Fruit fly (Drosophila melanogaster): ENCODE results near the gene CG43055.
A peak's percentile ranks its signal among the peaks of the same experiment; 100 is the strongest.

CG43055 gene

dm6 chr2L:4433608-4434007, 22.7 kb downstream of the CG43055 start, which contains the start of the genes CG34177 and CG34178:
Gene CG34177, plus strand, starts transcription at chr2L:4433908.
Gene CG34178, plus strand, starts transcription at chr2L:4433908.
- TF ChIP-seq CG17801 (GFP tag; optimal IDR thresholded peaks at IDR 0.05; ENCODE audit: partially characterized antibody), result no peak

- TF ChIP-seq CG17801 (GFP tag; optimal IDR thresholded peaks at IDR 0.05; ENCODE audit: partially characterized antibody), result no peak
Observed at dm6 chr2L:4437487-4437886, 26.5 kb downstream of the CG43055 start, which contains the start of gene CG43056. Gene CG43056, plus strand, starts transcription at chr2L:4437787.

- no peak for TF ChIP-seq CG17801 (GFP tag; optimal IDR thresholded peaks at IDR 0.05; ENCODE audit: partially characterized antibody)
Observed at dm6 chr2L:4440881-4441737, 30.2 kb downstream of the CG43055 start, which contains the start of gene CG15431. Gene CG15431, minus strand, starts transcription at chr2L:4441282.

dm6 chr2L:4442010-4442587, 31.1 kb downstream of the CG43055 start, which contains the start of the genes Sfp24F and CG15432:
Gene Sfp24F, minus strand, starts transcription at chr2L:4442060.
Gene CG15432, plus strand, starts transcription at chr2L:4442320.
- TF ChIP-seq CG17801 (GFP tag; optimal IDR thresholded peaks at IDR 0.05; ENCODE audit: partially characterized antibody), result peak; percentile 14

- peak; percentile 3 for TF ChIP-seq CG17801 (GFP tag; optimal IDR thresholded peaks at IDR 0.05; ENCODE audit: partially characterized antibody)
Observed at dm6 chr2L:4444457-4444856, 33.5 kb downstream of the CG43055 start, which contains the start of the genes morgue and Elp3. Gene morgue, minus strand, starts transcription at chr2L:4444680. Gene Elp3, plus strand, starts transcription at chr2L:4444732.

- peak; percentile 89 for TF ChIP-seq CG17801 (GFP tag; optimal IDR thresholded peaks at IDR 0.05; ENCODE audit: partially characterized antibody)
Observed at dm6 chr2L:4448582-4449016, 37.6 kb downstream of the CG43055 start, which contains the start of gene MFS18. Gene MFS18, minus strand, starts transcription at chr2L:4448635.

- no peak for TF ChIP-seq CG17801 (GFP tag; optimal IDR thresholded peaks at IDR 0.05; ENCODE audit: partially characterized antibody)
Observed at dm6 chr2L:4452798-4453197, 41.8 kb downstream of the CG43055 start, which contains the start of gene CG15439. Gene CG15439, minus strand, starts transcription at chr2L:4453038.

dm6 chr2L:4454009-4454689, 43.2 kb downstream of the CG43055 start, which contains the start of the genes Secp43 and ND-B8:
Gene Secp43, minus strand, starts transcription at chr2L:4454453.
Gene ND-B8, plus strand, starts transcription at chr2L:4454626.
- no peak for TF ChIP-seq CG17801 (GFP tag; optimal IDR thresholded peaks at IDR 0.05; ENCODE audit: partially characterized antibody)

- peak; percentile 26 for TF ChIP-seq CG17801 (GFP tag; optimal IDR thresholded peaks at IDR 0.05; ENCODE audit: partially characterized antibody)
Observed at dm6 chr2L:4456539-4456994, 45.6 kb downstream of the CG43055 start, which contains the start of gene Gs1l. Gene Gs1l, minus strand, starts transcription at chr2L:4456807.

dm6 chr2L:4458119-4459056, 47.4 kb downstream of the CG43055 start, which contains the start of gene RpL27A:
Gene RpL27A, minus strand, starts transcription at chr2L:4458364.
- TF ChIP-seq CG17801 (GFP tag; optimal IDR thresholded peaks at IDR 0.05; ENCODE audit: partially characterized antibody), result peak; percentile 61

- TF ChIP-seq CG17801 (GFP tag; optimal IDR thresholded peaks at IDR 0.05; ENCODE audit: partially characterized antibody), result no peak
Observed at dm6 chr2L:4459543-4459942, 48.6 kb downstream of the CG43055 start, which contains the start of the genes mRpL27 and CG15435. Gene mRpL27, minus strand, starts transcription at chr2L:4459638. Gene CG15435, plus strand, starts transcription at chr2L:4459729.
